Worm (Caenorhabditis elegans) whole organism, L3 larva: ENCODE results near the gene Y116A8C.37.

ENCODE experiments used
- R02D3.7 ChIP-seq: fragments of 150-350 bp; optimal IDR thresholded peaks from 2 replicates; lab custom pipeline; 2014; ENCODE audit warnings: missing biosample characterization, missing genetic modification characterization
- ZK546.5 ChIP-seq: sonication (generic microtip); optimal IDR thresholded peaks from 2 replicates; lab custom pipeline; 2017; ENCODE audit warnings: missing biosample characterization, missing genetic modification characterization
- aly-2 ChIP-seq: fragments of 150-350 bp; optimal IDR thresholded peaks from 2 replicates; lab custom pipeline; 2014; ENCODE audit warnings: missing biosample characterization, missing genetic modification characterization
- ceh-16 ChIP-seq: sonication (generic microtip); optimal IDR thresholded peaks from 2 replicates; lab custom pipeline; 2017; ENCODE audit warnings: missing biosample characterization, missing genetic modification characterization
- ceh-28 ChIP-seq: fragments of 150-350 bp; optimal IDR thresholded peaks from 2 replicates; lab custom pipeline; 2014; ENCODE audit warnings: missing biosample characterization, missing genetic modification reagents, missing genetic modification characterization
- ceh-9 ChIP-seq: sonication (generic microtip); optimal IDR thresholded peaks from 2 replicates; lab custom pipeline; 2018; ENCODE audit warnings: missing biosample characterization, missing genetic modification characterization
- egl-5 ChIP-seq: fragments of 150-350 bp; optimal IDR thresholded peaks from 2 replicates; lab custom pipeline; 2017; ENCODE audit warnings: missing biosample characterization, missing genetic modification reagents, missing genetic modification characterization, inconsistent platforms
- elt-1 ChIP-seq: fragments of 150-350 bp; optimal IDR thresholded peaks from 2 replicates; lab custom pipeline; 2014; ENCODE audit warnings: missing biosample characterization, missing genetic modification characterization
- fkh-10 ChIP-seq: sonication (generic microtip); optimal IDR thresholded peaks from 2 replicates; lab custom pipeline; 2017; ENCODE audit warnings: missing biosample characterization, missing genetic modification reagents, missing genetic modification characterization
- fkh-2 ChIP-seq: fragments of 150-350 bp; optimal IDR thresholded peaks from 2 replicates; lab custom pipeline; 2014; ENCODE audit warnings: missing biosample characterization, missing genetic modification reagents, missing genetic modification characterization
- fos-1 ChIP-seq: fragments of 150-350 bp; optimal IDR thresholded peaks from 2 replicates; lab custom pipeline; 2014; ENCODE audit warnings: missing biosample characterization, missing genetic modification characterization
- hmg-11 ChIP-seq: sonication (generic microtip); optimal IDR thresholded peaks from 2 replicates; lab custom pipeline; 2016; ENCODE audit warnings: missing genetic modification characterization, missing compliant biosample characterization
- jun-1 ChIP-seq: fragments of 150-350 bp; optimal IDR thresholded peaks from 2 replicates; lab custom pipeline; 2014; ENCODE audit warnings: missing biosample characterization, missing genetic modification reagents, missing genetic modification characterization
- lin-39 ChIP-seq: fragments of 150-350 bp; optimal IDR thresholded peaks from 2 replicates; lab custom pipeline; 2018; ENCODE audit warnings: missing biosample characterization, missing genetic modification reagents, missing genetic modification characterization
- lsy-12 ChIP-seq: sonication (generic microtip); optimal IDR thresholded peaks from 2 replicates; lab custom pipeline; 2016; ENCODE audit warnings: mild to moderate bottlenecking, missing genetic modification characterization, missing compliant biosample characterization
- mml-1 ChIP-seq: fragments of 150-350 bp; sonication (generic microtip); optimal IDR thresholded peaks from 3 replicates; lab custom pipeline; 2014; ENCODE audit warnings: missing biosample characterization, missing genetic modification characterization
- nfya-1 ChIP-seq: sonication (generic microtip); optimal IDR thresholded peaks from 2 replicates; lab custom pipeline; 2017; ENCODE audit warnings: missing genetic modification characterization, mild to moderate bottlenecking, missing compliant biosample characterization, antibody characterized with exemption, moderate library complexity; ENCODE audit not compliant: insufficient read depth
- nhr-11 ChIP-seq: fragments of 150-350 bp; optimal IDR thresholded peaks from 2 replicates; lab custom pipeline; 2014; ENCODE audit warnings: missing biosample characterization, missing genetic modification characterization
- nhr-12 ChIP-seq: fragments of 150-350 bp; optimal IDR thresholded peaks from 2 replicates; lab custom pipeline; 2014; ENCODE audit warnings: missing biosample characterization, missing genetic modification characterization
- nhr-23 ChIP-seq: fragments of 150-350 bp; optimal IDR thresholded peaks from 2 replicates; lab custom pipeline; 2014; ENCODE audit warnings: missing biosample characterization, missing genetic modification reagents, missing genetic modification characterization
- nhr-237 ChIP-seq: fragments of 150-350 bp; optimal IDR thresholded peaks from 2 replicates; lab custom pipeline; 2014; ENCODE audit warnings: missing biosample characterization, missing genetic modification characterization
- nhr-25 ChIP-seq: sonication (generic microtip); optimal IDR thresholded peaks from 2 replicates; lab custom pipeline; 2017; ENCODE audit warnings: missing biosample characterization, missing genetic modification characterization
- nhr-28 ChIP-seq: fragments of 150-350 bp; optimal IDR thresholded peaks from 2 replicates; lab custom pipeline; 2014; ENCODE audit warnings: missing biosample characterization, missing genetic modification characterization
- nhr-43 ChIP-seq: sonication (generic microtip); optimal IDR thresholded peaks from 2 replicates; lab custom pipeline; 2016; ENCODE audit warnings: mild to moderate bottlenecking, missing genetic modification characterization, missing compliant biosample characterization; ENCODE audit not compliant: poor library complexity, severe bottlenecking
- nhr-67 ChIP-seq: fragments of 150-350 bp; optimal IDR thresholded peaks from 2 replicates; lab custom pipeline; 2014; ENCODE audit warnings: missing biosample characterization, missing genetic modification characterization
- nhr-76 ChIP-seq: fragments of 150-350 bp; sonication (generic microtip); optimal IDR thresholded peaks from 5 replicates; lab custom pipeline; 2014; ENCODE audit warnings: missing biosample characterization, missing genetic modification characterization
- pha-4 ChIP-seq: fragments of 150-350 bp; optimal IDR thresholded peaks from 2 replicates; lab custom pipeline; 2014; ENCODE audit warnings: missing biosample characterization, missing genetic modification reagents, missing genetic modification characterization
- pqm-1 ChIP-seq: fragments of 150-350 bp; optimal IDR thresholded peaks from 2 replicates; lab custom pipeline; 2017; ENCODE audit warnings: missing biosample characterization, missing genetic modification characterization, inconsistent platforms
- skn-1 ChIP-seq: fragments of 150-350 bp; optimal IDR thresholded peaks from 2 replicates; lab custom pipeline; 2014; ENCODE audit warnings: missing biosample characterization, missing genetic modification characterization
- tbx-2 ChIP-seq: sonication (generic microtip); optimal IDR thresholded peaks from 2 replicates; lab custom pipeline; 2016; ENCODE audit warnings: mild to moderate bottlenecking, missing genetic modification characterization, missing compliant biosample characterization
- unc-62 ChIP-seq: fragments of 150-350 bp; sonication (generic microtip); optimal IDR thresholded peaks from 4 replicates; lab custom pipeline; 2014; ENCODE audit warnings: missing biosample characterization, missing genetic modification reagents, missing genetic modification characterization
- zag-1 ChIP-seq: fragments of 150-350 bp; optimal IDR thresholded peaks from 2 replicates; lab custom pipeline; 2014; ENCODE audit warnings: missing biosample characterization, missing genetic modification characterization

The Y116A8C.37 gene

DNA sequence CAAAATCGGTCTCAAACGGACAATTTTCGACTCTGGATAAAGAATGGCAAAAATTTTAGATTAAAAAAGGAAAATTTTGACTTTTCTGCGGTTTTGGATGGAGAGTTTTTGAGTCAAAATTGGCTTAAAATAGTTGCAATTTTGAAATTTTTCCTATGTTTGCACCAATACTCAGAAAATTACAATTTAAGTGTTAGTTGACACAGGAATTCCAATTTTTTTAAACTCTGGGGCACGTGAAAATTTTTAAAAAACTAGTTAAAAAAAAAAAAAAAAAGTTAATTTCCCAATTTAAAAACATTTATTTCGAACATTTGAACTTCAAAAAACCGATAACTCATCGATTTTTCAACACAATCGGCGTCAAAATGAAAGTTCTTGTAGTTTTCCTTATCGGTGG is 19.1 kb downstream of the Y116A8C.37 start, which contains the start of gene Y116A8C.33:
Gene Y116A8C.33, plus strand, starts transcription at position 301 of the 400 bp plus-strand sequence.
- TF ChIP-seq mml-1 (tag; lab: Kevin White, UChicago) (no peak), nhr-11 (tag; lab: Kevin White, UChicago) (no peak), ceh-16 (tag; lab: Kevin White, UChicago) (no peak), zag-1 (tag; lab: Kevin White, UChicago) (no peak), nhr-28 (no peak), pha-4 (tag; lab: Kevin White, UChicago) (no peak), pqm-1 (tag; lab: Kevin White, UChicago) (no peak), ceh-9 (tag; lab: Kevin White, UChicago) (no peak), fkh-10 (no peak), R02D3.7 (tag; lab: Kevin White, UChicago) (no peak), jun-1 (tag; lab: Kevin White, UChicago) (no peak), nhr-43 (tag; lab: Kevin White, UChicago) (no peak), elt-1 (tag; lab: Kevin White, UChicago) (no peak), lin-39 (no peak), ceh-28 (tag; lab: Kevin White, UChicago) (no peak), nhr-237 (tag; lab: Kevin White, UChicago) (no peak), skn-1 (tag; lab: Kevin White, UChicago) (no peak), nhr-25 (tag; lab: Kevin White, UChicago) (no peak), nhr-12 (tag; lab: Kevin White, UChicago) (no peak)

DNA sequence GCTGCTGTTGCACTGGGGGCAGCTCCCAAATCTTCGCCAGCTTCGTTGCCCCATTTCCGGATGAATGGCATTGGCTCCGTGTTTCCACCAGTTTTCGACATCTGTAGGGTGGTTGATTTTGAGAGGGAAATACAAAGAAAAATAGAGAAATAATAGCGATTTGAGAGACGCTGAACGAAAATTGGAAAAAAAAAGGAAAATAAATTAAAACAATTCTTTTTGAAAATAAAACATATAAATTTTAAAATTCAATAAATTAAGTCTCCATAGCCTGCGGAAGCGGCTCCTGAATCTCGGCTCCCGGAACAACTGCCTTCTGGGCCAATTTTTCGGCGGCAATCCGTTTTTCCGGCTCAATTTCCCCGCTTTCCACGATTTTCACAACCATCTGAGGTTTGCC is 20.1 kb downstream of the Y116A8C.37 start, which contains the start of gene sfa-1:
Gene sfa-1, minus strand, starts transcription at position 101 of the 400 bp plus-strand sequence.
- TF ChIP-seq nhr-23 (tag; lab: Kevin White, UChicago), result no peak
- no peak for TF ChIP-seq nfya-1 (tag; lab: Kevin White, UChicago)
- no peak for TF ChIP-seq fkh-10
- no peak for TF ChIP-seq fos-1 (tag; lab: Kevin White, UChicago)
- TF ChIP-seq ceh-16 (tag; lab: Kevin White, UChicago), result no peak
- no peak for TF ChIP-seq nhr-67 (tag; lab: Kevin White, UChicago)
- TF ChIP-seq unc-62, result no peak
- TF ChIP-seq fkh-2 (tag; lab: Kevin White, UChicago), result no peak
- no peak for TF ChIP-seq nhr-237 (tag; lab: Kevin White, UChicago)
- no peak for TF ChIP-seq zag-1 (tag; lab: Kevin White, UChicago)
- no peak for TF ChIP-seq nhr-25 (tag; lab: Kevin White, UChicago)
- TF ChIP-seq ceh-28 (tag; lab: Kevin White, UChicago), result no peak
- no peak for TF ChIP-seq elt-1 (tag; lab: Kevin White, UChicago)
- TF ChIP-seq, all 47 proteins: peak for 0

DNA sequence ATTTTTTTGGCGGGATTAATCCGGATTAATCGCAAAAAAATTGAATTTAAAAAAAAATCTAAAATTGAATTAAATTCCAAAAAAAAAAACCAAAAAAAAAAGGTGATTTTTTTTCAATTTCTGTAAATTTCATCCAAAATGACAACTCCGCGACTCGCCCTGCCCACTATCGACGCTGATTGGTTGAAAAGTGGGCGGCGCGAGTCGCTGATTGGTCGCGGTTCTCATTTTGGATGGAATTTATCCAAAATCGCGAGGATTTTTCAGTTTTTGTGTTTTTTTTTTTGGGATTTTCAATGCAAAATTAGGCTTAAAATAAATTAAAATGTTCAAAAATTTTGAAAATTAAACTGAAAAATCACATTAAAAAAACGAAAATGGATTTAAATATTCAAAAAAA is 21.5 kb downstream of the Y116A8C.37 start:
- peak; percentile 91 for TF ChIP-seq nfya-1 (tag; lab: Kevin White, UChicago)
- no peak for TF ChIP-seq lsy-12 (tag; lab: Kevin White, UChicago)

DNA sequence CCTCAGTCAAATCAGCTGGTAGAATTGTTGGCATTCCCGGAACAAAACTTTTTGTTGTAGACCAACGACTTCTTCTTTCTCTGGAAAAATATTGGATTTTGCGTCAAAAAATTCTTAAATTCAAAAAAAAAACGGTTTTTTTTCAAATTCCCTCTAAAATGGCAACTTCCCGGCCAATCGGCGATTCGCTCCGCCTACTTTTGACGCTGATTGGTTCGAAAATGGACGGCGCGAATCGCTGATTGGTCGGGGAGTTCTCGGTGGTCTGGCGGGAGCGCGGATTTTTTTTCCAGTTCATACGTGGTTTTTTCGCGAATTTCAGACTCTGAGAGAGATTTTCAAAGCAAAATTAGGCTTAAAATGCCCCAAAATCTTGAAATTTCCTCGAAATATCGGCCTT is 22.1 kb downstream of the Y116A8C.37 start:
- TF ChIP-seq nfya-1 (tag; lab: Kevin White, UChicago) (peak; percentile 87), nhr-237 (tag; lab: Kevin White, UChicago) (no peak)

DNA sequence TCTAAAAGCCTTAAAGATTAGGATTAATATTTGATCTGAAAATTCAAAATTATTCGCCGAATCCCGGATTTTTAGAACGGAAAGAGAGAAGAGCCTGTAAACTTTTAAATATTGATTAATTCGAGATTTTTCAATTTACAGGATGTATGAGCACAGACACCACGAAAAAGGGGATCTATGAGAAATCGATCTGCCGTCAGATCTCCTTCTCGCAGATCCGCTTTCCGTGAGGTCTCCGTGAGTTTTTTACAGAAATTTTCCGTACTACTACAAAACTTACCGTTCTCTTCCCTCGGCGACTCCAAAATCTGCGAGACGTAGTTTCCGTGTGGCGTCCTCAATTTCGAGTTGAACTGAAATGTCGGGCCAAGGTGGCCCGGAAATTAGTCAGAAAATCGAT is 22.7 kb downstream of the Y116A8C.37 start:
- TF ChIP-seq nfya-1 (tag; lab: Kevin White, UChicago) (no peak), nhr-76 (tag; lab: Kevin White, UChicago) (no peak), fos-1 (tag; lab: Kevin White, UChicago) (no peak), hmg-11 (no peak), nhr-237 (tag; lab: Kevin White, UChicago) (no peak), unc-62 (no peak), ceh-16 (tag; lab: Kevin White, UChicago) (no peak), nhr-12 (tag; lab: Kevin White, UChicago) (no peak), aly-2 (tag; lab: Kevin White, UChicago) (no peak), ZK546.5 (tag; lab: Kevin White, UChicago) (no peak), skn-1 (tag; lab: Kevin White, UChicago) (no peak), egl-5 (tag; lab: Kevin White, UChicago) (no peak), ceh-28 (tag; lab: Kevin White, UChicago) (no peak), elt-1 (tag; lab: Kevin White, UChicago) (no peak), fkh-10 (no peak), tbx-2 (tag; lab: Kevin White, UChicago) (no peak)
- TF ChIP-seq, all 47 proteins: peak for 0
